Worm (Caenorhabditis elegans) whole organism, L4 larva: ENCODE results near the gene cls-2.

ENCODE experiments used
- F37D6.2 ChIP-seq: sonication (generic microtip); optimal IDR thresholded peaks from 2 replicates; lab custom pipeline; 2016; ENCODE audit warnings: mild to moderate bottlenecking, missing genetic modification characterization, missing compliant biosample characterization
- T20F7.1 ChIP-seq: fragments of 200-800 bp; sonication (Bioruptor generic); optimal IDR thresholded peaks from 2 replicates; lab custom pipeline; 2018; ENCODE audit warnings: mild to moderate bottlenecking, missing genetic modification characterization, missing compliant biosample characterization
- T26A8.4 ChIP-seq: fragments of 200-800 bp; sonication (Bioruptor generic); IDR thresholded peaks from 2 replicates; pipeline ENCODE4 v1.3.6; 2022; ENCODE audit warnings: missing genetic modification characterization, missing compliant biosample characterization
- Y48G9A.11 ChIP-seq: fragments of 200-800 bp; sonication (Bioruptor generic); IDR thresholded peaks from 2 replicates; pipeline ENCODE4 v1.3.6; 2022; ENCODE audit warnings: missing genetic modification reagents, missing genetic modification characterization, missing compliant biosample characterization
- aly-2 ChIP-seq: sonication (generic microtip); optimal IDR thresholded peaks from 2 replicates; lab custom pipeline; 2018; ENCODE audit warnings: missing biosample characterization, missing genetic modification characterization
- arid-1 ChIP-seq: fragments of 200-800 bp; sonication (Bioruptor generic); conservative IDR thresholded peaks from 2 replicates; pipeline ENCODE4 v1.3.6; 2022; ENCODE audit warnings: missing genetic modification reagents, missing genetic modification characterization, missing compliant biosample characterization
- ceh-28 ChIP-seq: fragments of 150-350 bp; optimal IDR thresholded peaks from 2 replicates; lab custom pipeline; 2014; ENCODE audit warnings: missing biosample characterization, missing genetic modification reagents, missing genetic modification characterization
- ceh-62 ChIP-seq: sonication (generic microtip); optimal IDR thresholded peaks from 2 replicates; lab custom pipeline; 2017; ENCODE audit warnings: missing biosample characterization, missing genetic modification characterization
- daf-16 ChIP-seq, 3 experiments: sonication (generic microtip); optimal IDR thresholded peaks; 2 replicates each; lab custom pipeline; 2016 to 2017; ENCODE audit warnings: missing genetic modification characterization in 3 of 3, missing genetic modification reagents in 3 of 3, mild to moderate bottlenecking in 2 of 3, missing compliant biosample characterization in 2 of 3, missing biosample characterization in 1 of 3, moderate library complexity in 1 of 3
- dmd-6 ChIP-seq: fragments of 200-800 bp; sonication (Bioruptor generic); IDR thresholded peaks from 2 replicates; pipeline ENCODE4 v1.3.6; 2022; ENCODE audit warnings: missing genetic modification reagents, missing genetic modification characterization, missing compliant biosample characterization
- duxl-1 ChIP-seq: sonication (generic microtip); optimal IDR thresholded peaks from 2 replicates; lab custom pipeline; 2016; ENCODE audit warnings: mild to moderate bottlenecking, missing genetic modification characterization, moderate library complexity, missing compliant biosample characterization; ENCODE audit not compliant: poor library complexity
- dve-1 ChIP-seq: sonication (generic microtip); optimal IDR thresholded peaks from 2 replicates; lab custom pipeline; 2017; ENCODE audit warnings: antibody characterized with exemption, mild to moderate bottlenecking, missing genetic modification characterization, missing compliant biosample characterization; ENCODE audit not compliant: insufficient read depth
- egl-43 ChIP-seq: fragments of 200-800 bp; sonication (Bioruptor generic); IDR thresholded peaks from 2 replicates; pipeline ENCODE4 v1.3.6; 2022; ENCODE audit warnings: missing genetic modification reagents, missing genetic modification characterization, missing compliant biosample characterization
- hlh-11 ChIP-seq: fragments of 200-800 bp; sonication (Bioruptor generic); optimal IDR thresholded peaks from 2 replicates; lab custom pipeline; 2018; ENCODE audit warnings: mild to moderate bottlenecking, missing genetic modification characterization, missing compliant biosample characterization
- hmg-1.1 ChIP-seq: fragments of 200-800 bp; sonication (Bioruptor generic); IDR thresholded peaks from 2 replicates; pipeline ENCODE4 v1.3.6; 2022; ENCODE audit warnings: missing genetic modification reagents, missing genetic modification characterization, missing compliant biosample characterization
- lin-1 ChIP-seq: fragments of 200-800 bp; sonication (Bioruptor generic); IDR thresholded peaks from 2 replicates; pipeline ENCODE4 v1.3.6; 2022; ENCODE audit warnings: missing genetic modification reagents, missing genetic modification characterization, missing compliant biosample characterization
- lin-38 ChIP-seq: fragments of 200-800 bp; sonication (Bioruptor generic); IDR thresholded peaks from 2 replicates; pipeline ENCODE4 v1.3.6; 2022; ENCODE audit warnings: missing genetic modification reagents, missing genetic modification characterization, missing compliant biosample characterization
- lin-39 ChIP-seq: fragments of 150-350 bp; optimal IDR thresholded peaks from 2 replicates; lab custom pipeline; 2014; ENCODE audit warnings: missing biosample characterization, missing genetic modification reagents, missing genetic modification characterization
- lsy-2 ChIP-seq, 2 experiments: fragments of 150-350 bp in 1 of 2; sonication (generic microtip) in 1 of 2; optimal IDR thresholded peaks; 2 replicates each; lab custom pipeline; 2014 to 2017; ENCODE audit warnings: missing biosample characterization in 2 of 2, missing genetic modification characterization in 2 of 2
- mdt-29 ChIP-seq: fragments of 200-800 bp; sonication (Bioruptor generic); IDR thresholded peaks from 2 replicates; pipeline ENCODE4 v1.3.6; 2022; ENCODE audit warnings: missing genetic modification reagents, missing genetic modification characterization, missing compliant biosample characterization
- mep-1 ChIP-seq: fragments of 150-350 bp; sonication (generic microtip); optimal IDR thresholded peaks from 3 replicates; lab custom pipeline; 2014; ENCODE audit warnings: missing biosample characterization, missing genetic modification characterization
- mes-2 ChIP-seq: sonication (generic microtip); optimal IDR thresholded peaks from 2 replicates; lab custom pipeline; 2016; ENCODE audit warnings: missing genotype, mild to moderate bottlenecking, missing genetic modification characterization, missing compliant biosample characterization; ENCODE audit not compliant: poor library complexity, severe bottlenecking
- mxl-3 ChIP-seq: fragments of 200-800 bp; sonication (Bioruptor generic); optimal IDR thresholded peaks from 2 replicates; lab custom pipeline; 2018; ENCODE audit warnings: mild to moderate bottlenecking, missing genetic modification characterization, missing compliant biosample characterization
- nhr-10 ChIP-seq: fragments of 150-350 bp; optimal IDR thresholded peaks from 2 replicates; lab custom pipeline; 2014; ENCODE audit warnings: missing biosample characterization, missing genetic modification characterization
- nhr-102 ChIP-seq: sonication (generic microtip); optimal IDR thresholded peaks from 2 replicates; lab custom pipeline; 2016; ENCODE audit warnings: mild to moderate bottlenecking, missing genetic modification characterization, moderate library complexity, missing compliant biosample characterization
- nhr-237 ChIP-seq: sonication (generic microtip); optimal IDR thresholded peaks from 2 replicates; lab custom pipeline; 2017; ENCODE audit warnings: missing biosample characterization, missing genetic modification characterization
- nhr-28 ChIP-seq: fragments of 150-350 bp; optimal IDR thresholded peaks from 2 replicates; lab custom pipeline; 2014; ENCODE audit warnings: missing biosample characterization, missing genetic modification characterization
- nhr-41 ChIP-seq: fragments of 200-800 bp; sonication (Bioruptor generic); IDR thresholded peaks from 2 replicates; pipeline ENCODE4 v1.3.6; 2022; ENCODE audit warnings: missing genetic modification reagents, missing genetic modification characterization, missing compliant biosample characterization
- nhr-42 ChIP-seq: fragments of 200-800 bp; sonication (Bioruptor generic); IDR thresholded peaks from 2 replicates; pipeline ENCODE4 v1.3.6; 2022; ENCODE audit warnings: missing genetic modification characterization, missing compliant biosample characterization
- pha-4 ChIP-seq, 2 experiments: fragments of 150-350 bp in 1 of 2; fragments of 200-800 bp in 1 of 2; sonication (Bioruptor generic) in 1 of 2; IDR thresholded peaks in 1 of 2; optimal IDR thresholded peaks in 1 of 2; 2 replicates each; pipeline versions ENCODE4 v1.3.6 to Lab custom; 2014 to 2022; ENCODE audit warnings: missing genetic modification characterization in 2 of 2, missing genetic modification reagents in 2 of 2, missing biosample characterization in 1 of 2, missing compliant biosample characterization in 1 of 2
- php-3 ChIP-seq: fragments of 200-800 bp; sonication (Bioruptor generic); IDR thresholded peaks from 2 replicates; pipeline ENCODE4 v1.3.6; 2022; ENCODE audit warnings: missing genetic modification reagents, missing genetic modification characterization, missing compliant biosample characterization
- pqm-1 ChIP-seq: sonication (generic microtip); optimal IDR thresholded peaks from 2 replicates; lab custom pipeline; 2017; ENCODE audit warnings: missing biosample characterization, missing genetic modification characterization
- snpc-1.2 ChIP-seq: fragments of 200-800 bp; sonication (Bioruptor generic); IDR thresholded peaks from 2 replicates; pipeline ENCODE4 v1.3.6; 2022; ENCODE audit warnings: missing genetic modification reagents, missing genetic modification characterization, missing compliant biosample characterization
- spr-1 ChIP-seq: sonication (generic microtip); optimal IDR thresholded peaks from 2 replicates; lab custom pipeline; 2016; ENCODE audit warnings: mild to moderate bottlenecking, missing genetic modification characterization, missing compliant biosample characterization
- unc-39 ChIP-seq: sonication (generic microtip); optimal IDR thresholded peaks from 2 replicates; lab custom pipeline; 2017; ENCODE audit warnings: missing biosample characterization, missing genetic modification characterization
- vab-7 ChIP-seq: fragments of 200-800 bp; sonication (Bioruptor generic); IDR thresholded peaks from 2 replicates; pipeline ENCODE4 v1.3.6; 2022; ENCODE audit warnings: missing genetic modification reagents, missing genetic modification characterization, missing compliant biosample characterization
- zag-1 ChIP-seq: fragments of 150-350 bp; optimal IDR thresholded peaks from 2 replicates; lab custom pipeline; 2014; ENCODE audit warnings: missing biosample characterization, missing genetic modification characterization
- zfp-2 ChIP-seq: sonication (generic microtip); optimal IDR thresholded peaks from 2 replicates; lab custom pipeline; 2016; ENCODE audit warnings: mild to moderate bottlenecking, missing genetic modification characterization, missing compliant biosample characterization
- zfp-3 ChIP-seq: fragments of 200-800 bp; sonication (Bioruptor generic); conservative IDR thresholded peaks from 2 replicates; pipeline ENCODE4 v1.3.6; 2022; ENCODE audit warnings: missing genetic modification reagents, missing genetic modification characterization, missing compliant biosample characterization
- ztf-7 ChIP-seq: fragments of 150-350 bp; optimal IDR thresholded peaks from 2 replicates; lab custom pipeline; 2014; ENCODE audit warnings: missing biosample characterization, missing genetic modification characterization

cls-2 gene

ce11 chrIII:9058959-9059534 is 4.2 kb downstream of the cls-2 start, which contains the start of gene gst-1 (continued):
- TF ChIP-seq zfp-2 = no peak
- no peak for TF ChIP-seq ceh-62 (tag; lab: Kevin White, UChicago)
- TF ChIP-seq T20F7.1 = peak; percentile 45
- TF ChIP-seq egl-43 (GFP tag; lab: Robert Waterston, UW) = no peak
- TF ChIP-seq duxl-1 (tag; lab: Kevin White, UChicago) = no peak
- no peak for TF ChIP-seq snpc-1.2 (GFP tag; lab: Robert Waterston, UW)
- no peak for TF ChIP-seq nhr-10
- TF ChIP-seq Y48G9A.11 (GFP tag; lab: Robert Waterston, UW) = no peak
- no peak for TF ChIP-seq ceh-28
- TF ChIP-seq, all 104 proteins: peak for 20

ce11 chrIII:9060267-9060666 is 5.4 kb downstream of the cls-2 start:
- TF ChIP-seq T20F7.1 (peak; percentile 71), T26A8.4 (GFP tag; lab: Robert Waterston, UW) (peak; percentile 66), lin-1 (0 out of 2 replicates have a peak, but pooled peaks have one; percentile 8), mdt-29 (peak; percentile 28; the same call in 1 of the 2 replicates), aly-2 (no peak), nhr-42 (GFP tag; lab: Robert Waterston, UW) (0 out of 2 replicates have a peak, but pooled peaks have one; percentile 16), mxl-3 (no peak), lin-39 (tag; lab: Kevin White, UChicago) (no peak), hmg-1.1 (GFP tag; lab: Robert Waterston, UW) (peak; percentile 27; the same call in 1 of the 2 replicates), vab-7 (GFP tag; lab: Robert Waterston, UW) (no peak), nhr-237 (tag; lab: Kevin White, UChicago) (no peak), duxl-1 (tag; lab: Kevin White, UChicago) (peak; percentile 55), php-3 (no peak), ceh-28 (no peak), zag-1 (tag; lab: Kevin White, UChicago) (no peak), nhr-102 (peak; percentile 38), dmd-6 (GFP tag; lab: Robert Waterston, UW) (peak; percentile 34; the same call in 1 of the 2 replicates), zfp-3 (GFP tag; lab: Robert Waterston, UW) (peak; percentile 91), hlh-11 (tag; lab: Kevin White, UChicago) (peak; percentile 50), daf-16 (GFP tag; optimal IDR thresholded peaks at IDR 0.05; lab: Kevin White, UChicago) (peak in 1 of 2 experiments; percentile 30), daf-16 (tag; optimal IDR thresholded peaks at IDR 0.05; lab: Kevin White, UChicago) (peak; percentile 36), dve-1 (tag; lab: Kevin White, UChicago) (peak; percentile 73), mes-2 (tag; lab: Kevin White, UChicago) (peak; percentile 0), F37D6.2 (tag; lab: Kevin White, UChicago) (no peak), pqm-1 (tag; lab: Kevin White, UChicago) (no peak), nhr-28 (tag; lab: Kevin White, UChicago) (no peak), lsy-2 (tag; optimal IDR thresholded peaks at IDR 0.05; lab: Kevin White, UChicago) (peak in 1 of 2 experiments; percentile 55), pha-4 (GFP tag; IDR thresholded peaks at IDR 0.05; lab: Robert Waterston, UW) (peak; percentile 70; the same call in 1 of the 2 replicates), pha-4 (tag; optimal IDR thresholded peaks at IDR 0.05; lab: Kevin White, UChicago) (no peak), ztf-7 (tag; lab: Kevin White, UChicago) (no peak), arid-1 (no peak; the same call in 1 of the 2 replicates), nhr-41 (GFP tag; lab: Robert Waterston, UW) (0 out of 2 replicates have a peak, but pooled peaks have one; percentile 5), mep-1 (tag; lab: Kevin White, UChicago) (peak; percentile 53), unc-39 (tag; lab: Kevin White, UChicago) (no peak), spr-1 (tag; lab: Kevin White, UChicago) (peak; percentile 39), lin-38 (GFP tag; lab: Robert Waterston, UW) (peak; percentile 60)
